Worm (Caenorhabditis elegans): ENCODE measurements around the gene nep-9.

DNA sequence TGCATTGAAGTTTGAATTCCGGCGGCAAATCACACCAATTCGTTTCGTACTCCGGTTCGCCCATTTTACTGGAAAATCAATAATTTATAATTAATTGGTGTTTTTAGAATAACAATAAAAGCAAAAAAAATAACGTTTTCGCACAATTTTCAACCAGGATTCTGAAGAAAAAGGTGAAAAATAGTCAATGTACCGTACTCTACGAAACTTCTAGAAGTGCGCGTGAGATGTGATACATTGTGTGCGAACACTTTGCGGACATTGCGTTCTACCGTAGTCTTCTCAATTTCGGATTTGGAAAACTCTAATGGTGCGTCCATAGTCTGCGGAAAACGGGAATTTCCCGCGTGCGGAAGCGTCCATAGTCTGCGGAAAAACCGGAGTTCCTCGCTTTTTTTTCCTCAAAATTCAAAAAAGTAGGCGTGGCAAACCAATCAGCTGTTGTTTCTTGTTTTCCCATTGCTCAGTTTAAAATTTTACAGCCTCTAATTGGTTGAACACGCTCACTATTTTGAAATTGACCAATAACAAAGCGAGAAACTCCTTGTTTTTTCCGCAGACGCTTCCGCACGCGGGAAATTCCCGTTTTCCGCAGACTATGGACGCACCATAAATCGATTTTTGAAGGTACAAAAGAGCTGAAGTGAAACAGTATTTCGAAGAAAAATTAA lies 51.0 kb downstream of the nep-9 start, which contains the start of the genes F14D2.14 and bath-29:
- TF ChIP-seq lin-13 (tag; optimal IDR thresholded peaks at IDR 0.05) (no peak), sptf-1 (tag; optimal IDR thresholded peaks at IDR 0.05) (no peak), unc-62 (GFP tag; optimal IDR thresholded peaks at IDR 0.05) (no peak), ham-2 (GFP tag; optimal IDR thresholded peaks at IDR 0.05) (no peak), nhr-12 (tag; optimal IDR thresholded peaks at IDR 0.05) (no peak), nhr-237 (tag; optimal IDR thresholded peaks at IDR 0.05) (no peak)

Measured in whole organism, mixed stage, embryonic.